Worm (Caenorhabditis elegans) whole organism, mixed stage, embryonic: Measurements from ENCODE around the gene F42A9.7.

ENCODE experiments used
- elt-1 ChIP-seq: sonication (generic microtip); optimal IDR thresholded peaks from 2 replicates; lab custom pipeline; 2017; ENCODE audit warnings: missing genetic modification characterization, mild to moderate bottlenecking, missing compliant biosample characterization, antibody characterized with exemption, moderate library complexity, borderline replicate concordance; ENCODE audit not compliant: insufficient read depth
- hlh-1 ChIP-seq: fragments of 150-350 bp; optimal IDR thresholded peaks from 2 replicates; lab custom pipeline; 2014; ENCODE audit warnings: missing biosample characterization, missing genetic modification reagents, missing genetic modification characterization
- lin-13 ChIP-seq: fragments of 150-350 bp; optimal IDR thresholded peaks from 2 replicates; lab custom pipeline; 2014; ENCODE audit warnings: missing biosample characterization, missing genetic modification characterization
- lsy-2 ChIP-seq: fragments of 150-350 bp; optimal IDR thresholded peaks from 2 replicates; lab custom pipeline; 2014; ENCODE audit warnings: missing biosample characterization, missing genetic modification characterization
- mab-5 ChIP-seq: fragments of 150-350 bp; optimal IDR thresholded peaks from 2 replicates; lab custom pipeline; 2014; ENCODE audit warnings: missing biosample characterization, missing genetic modification characterization
- mep-1 ChIP-seq: fragments of 150-350 bp; optimal IDR thresholded peaks from 2 replicates; lab custom pipeline; 2017; ENCODE audit warnings: missing biosample characterization, missing genetic modification reagents, missing genetic modification characterization, inconsistent platforms
- mls-2 ChIP-seq: sonication (generic microtip); optimal IDR thresholded peaks from 2 replicates; lab custom pipeline; 2016; ENCODE audit warnings: mild to moderate bottlenecking, missing genetic modification characterization, moderate library complexity, missing compliant biosample characterization
- nhr-237 ChIP-seq: fragments of 150-350 bp; optimal IDR thresholded peaks from 2 replicates; lab custom pipeline; 2014; ENCODE audit warnings: missing biosample characterization, missing genetic modification characterization
- nhr-76 ChIP-seq: sonication (generic microtip); optimal IDR thresholded peaks from 2 replicates; lab custom pipeline; 2017; ENCODE audit warnings: missing biosample characterization, missing genetic modification characterization
- unc-62 ChIP-seq: fragments of 150-350 bp; optimal IDR thresholded peaks from 2 replicates; lab custom pipeline; 2014; ENCODE audit warnings: missing biosample characterization, missing genetic modification reagents, missing genetic modification characterization

- no peak for TF ChIP-seq mab-5 (tag; lab: Kevin White, UChicago)
- no peak for TF ChIP-seq nhr-237 (tag; lab: Kevin White, UChicago)
- peak; percentile 6 for TF ChIP-seq hlh-1 (tag; lab: Kevin White, UChicago)
- no peak for TF ChIP-seq lsy-2
- no peak for TF ChIP-seq lin-13 (tag; lab: Kevin White, UChicago)
- no peak for TF ChIP-seq elt-1
- no peak for TF ChIP-seq nhr-76 (tag; lab: Kevin White, UChicago)
- no peak for TF ChIP-seq mep-1
- no peak for TF ChIP-seq mls-2 (tag; lab: Kevin White, UChicago)
- TF ChIP-seq unc-62 (GFP tag; lab: Kevin White, UChicago), result no peak
Measured at ce11 chrIV:8627328-8627727, 10.4 kb upstream of the F42A9.7 start, which contains the start of gene F42A9.11.
